Fruit fly (Drosophila melanogaster) S2 (cell line): Measurements from ENCODE around the gene MtnA.

Source experiments
- CG8478 ChIP-seq: fragments of >200 bp; optimal IDR thresholded peaks from 2 replicates; lab custom pipeline; 2018
- CTCF ChIP-seq, 2 experiments: fragments of >200 bp; optimal IDR thresholded peaks; 2 replicates each; lab custom pipeline; 2018

DNA sequence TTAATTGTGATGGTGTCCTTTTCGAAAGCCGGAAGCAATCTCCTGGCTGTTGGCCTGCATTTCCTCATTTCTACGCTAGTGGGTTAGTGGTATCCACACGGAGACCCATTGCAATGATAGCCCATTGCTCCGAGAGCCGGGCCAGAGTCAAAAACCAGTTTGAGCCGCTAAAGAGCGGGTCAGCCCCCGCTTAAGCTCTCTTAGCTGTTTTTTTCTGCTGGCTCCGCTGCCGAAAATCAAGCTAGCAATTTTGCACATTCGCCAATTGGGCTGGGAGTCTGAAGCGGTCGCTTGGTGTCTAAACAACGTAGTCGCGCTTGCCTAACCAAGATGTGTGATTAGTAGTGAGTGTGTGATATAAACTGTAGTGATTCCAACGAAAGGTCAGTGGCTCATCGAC, 4.4 kb downstream of the MtnA start, which contains the start of gene CG12947:
- TF ChIP-seq CG8478 (no peak), CTCF (optimal IDR thresholded peaks at IDR 0.05; lab: Kevin White, UChicago) (no peak)
